Worm (Caenorhabditis elegans) whole organism, L2 larva: ENCODE measurements around the gene cic-1.

Experiments
- ama-1 ChIP-seq: fragments of 150-350 bp; optimal IDR thresholded peaks from 2 replicates; lab custom pipeline; 2018; ENCODE audit warnings: inconsistent platforms
- blmp-1 ChIP-seq: sonication (generic microtip); optimal IDR thresholded peaks from 2 replicates; lab custom pipeline; 2017; ENCODE audit warnings: missing genetic modification characterization, mild to moderate bottlenecking, missing compliant biosample characterization, antibody characterized with exemption, moderate library complexity; ENCODE audit not compliant: insufficient read depth
- lin-13 ChIP-seq: fragments of 150-350 bp; optimal IDR thresholded peaks from 2 replicates; lab custom pipeline; 2014; ENCODE audit warnings: missing biosample characterization, missing genetic modification reagents, missing genetic modification characterization
- lin-39 ChIP-seq: fragments of 150-350 bp; optimal IDR thresholded peaks from 2 replicates; lab custom pipeline; 2014; ENCODE audit warnings: missing biosample characterization, missing genetic modification reagents, missing genetic modification characterization
- mdl-1 ChIP-seq, 2 experiments: fragments of 150-350 bp in 1 of 2; sonication (generic microtip) in 1 of 2; optimal IDR thresholded peaks; 2 replicates each; lab custom pipeline; 2017; ENCODE audit warnings: missing biosample characterization in 2 of 2, missing genetic modification characterization in 2 of 2
- nhr-12 ChIP-seq: fragments of 150-350 bp; optimal IDR thresholded peaks from 2 replicates; lab custom pipeline; 2014; ENCODE audit warnings: missing biosample characterization, missing genetic modification characterization
- nhr-25 ChIP-seq: fragments of 150-350 bp; sonication (generic microtip); optimal IDR thresholded peaks from 3 replicates; lab custom pipeline; 2014; ENCODE audit warnings: missing biosample characterization, missing genetic modification characterization
- nhr-6 ChIP-seq: fragments of 150-350 bp; optimal IDR thresholded peaks from 2 replicates; lab custom pipeline; 2014; ENCODE audit warnings: missing biosample characterization, missing genetic modification characterization
- nhr-77 ChIP-seq: fragments of 150-350 bp; optimal IDR thresholded peaks from 2 replicates; lab custom pipeline; 2014; ENCODE audit warnings: missing biosample characterization, missing genetic modification characterization
- snpc-4 ChIP-seq: fragments of 150-350 bp; optimal IDR thresholded peaks from 2 replicates; lab custom pipeline; 2014; ENCODE audit warnings: missing biosample characterization, missing genetic modification characterization
- unc-62 ChIP-seq: fragments of 150-350 bp; optimal IDR thresholded peaks from 2 replicates; lab custom pipeline; 2014; ENCODE audit warnings: missing biosample characterization, missing genetic modification reagents, missing genetic modification characterization

DNA sequence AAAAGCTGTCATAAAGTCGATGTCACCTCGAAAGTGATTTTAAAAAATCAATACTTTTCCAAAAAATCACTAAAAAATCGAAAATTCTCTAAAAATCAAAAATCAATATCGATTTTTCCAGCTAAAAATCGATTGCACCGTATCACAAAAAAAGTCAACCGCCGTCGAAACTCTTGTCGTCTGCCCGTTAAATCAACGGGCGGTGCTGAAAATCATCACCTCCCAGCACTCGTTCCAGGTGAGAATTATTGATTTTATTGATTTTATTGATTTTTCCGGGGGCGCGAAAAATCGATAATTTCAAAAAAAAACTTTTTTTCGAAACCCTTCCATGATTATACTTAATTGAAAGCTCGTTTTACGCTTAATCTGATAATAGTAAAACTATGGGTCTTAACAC, 18.5 kb upstream of the cic-1 start:
- TF ChIP-seq blmp-1: no peak
- TF ChIP-seq nhr-25 (tag; lab: Kevin White, UChicago): no peak
- TF ChIP-seq ama-1 (lab: Kevin White, UChicago): no peak
- no peak for TF ChIP-seq nhr-12 (tag; lab: Kevin White, UChicago)
- TF ChIP-seq unc-62 (GFP tag; lab: Kevin White, UChicago): no peak
- no peak for TF ChIP-seq snpc-4
- TF ChIP-seq nhr-77 (tag; lab: Kevin White, UChicago): no peak
- no peak for TF ChIP-seq mdl-1 (tag; optimal IDR thresholded peaks at IDR 0.05; lab: Kevin White, UChicago)
- TF ChIP-seq lin-13: no peak
- TF ChIP-seq lin-39 (tag; lab: Kevin White, UChicago): no peak
- TF ChIP-seq nhr-6 (tag; lab: Kevin White, UChicago): no peak
